Worm (Caenorhabditis elegans) whole organism, mixed stage, embryonic: ENCODE data around the gene cebp-1.

ENCODE experiments used
- nhr-12 ChIP-seq: fragments of 150-350 bp; optimal IDR thresholded peaks from 2 replicates; lab custom pipeline; 2014; ENCODE audit warnings: missing biosample characterization, missing genetic modification characterization
- snpc-4 ChIP-seq: fragments of 150-350 bp; optimal IDR thresholded peaks from 2 replicates; lab custom pipeline; 2014; ENCODE audit warnings: missing biosample characterization, missing genetic modification characterization
- unc-62 ChIP-seq: fragments of 150-350 bp; optimal IDR thresholded peaks from 2 replicates; lab custom pipeline; 2014; ENCODE audit warnings: missing biosample characterization, missing genetic modification reagents, missing genetic modification characterization
- ztf-11 ChIP-seq: fragments of 150-350 bp; optimal IDR thresholded peaks from 2 replicates; lab custom pipeline; 2014; ENCODE audit warnings: missing biosample characterization, missing genetic modification characterization

- TF ChIP-seq ztf-11 (tag; lab: Kevin White, UChicago) (no peak), snpc-4 (no peak), nhr-12 (tag; lab: Kevin White, UChicago) (no peak), unc-62 (GFP tag; lab: Kevin White, UChicago) (no peak)
Measured at ce11 chrX:1502914-1503313, 49.2 kb upstream of the cebp-1 start.
